Fruit fly (Drosophila melanogaster): ENCODE data around the gene Fum2.

The Fum2 gene

dm6 chrX:6683635-6684499 lies 2.3 kb downstream of the Fum2 start, which contains the start of gene Pink1 (continued):
- TF ChIP-seq onecut (GFP tag; IDR thresholded peaks at IDR 0.05), result peak; percentile 44; the same call in 1 of the 2 replicates
- TF ChIP-seq jing (GFP tag; optimal IDR thresholded peaks at IDR 0.05), result no peak
- no peak for TF ChIP-seq Tbp (GFP tag; optimal IDR thresholded peaks at IDR 0.05)
- peak; percentile 70 for TF ChIP-seq Dref (GFP tag; IDR thresholded peaks at IDR 0.05)
- TF ChIP-seq trem (tag; optimal IDR thresholded peaks at IDR 0.05), result peak; percentile 0
- no peak for TF ChIP-seq CG13775 (GFP tag; optimal IDR thresholded peaks at IDR 0.05)
- TF ChIP-seq chinmo (GFP tag; IDR thresholded peaks at IDR 0.05; ENCODE audit: partially characterized antibody), result peak; percentile 62; the same call in 1 of the 4 replicates
- peak; percentile 60; the same call in 1 of the 3 replicates for TF ChIP-seq CG6791 (GFP tag; IDR thresholded peaks at IDR 0.05; ENCODE audit: partially characterized antibody)
- TF ChIP-seq CG10565 (GFP tag; optimal IDR thresholded peaks at IDR 0.05), result no peak
- TF ChIP-seq NC2α (GFP tag; optimal IDR thresholded peaks at IDR 0.05), result no peak
- TF ChIP-seq so (GFP tag; IDR thresholded peaks at IDR 0.05), result no peak
- TF ChIP-seq tna (GFP tag; IDR thresholded peaks at IDR 0.05; ENCODE audit: partially characterized antibody), result peak; percentile 24; the same call in 1 of the 2 replicates
- no peak for TF ChIP-seq CG17612 (GFP tag; IDR thresholded peaks at IDR 0.05)
- TF ChIP-seq maf-S (GFP tag; optimal IDR thresholded peaks at IDR 0.05), result no peak
- no peak for TF ChIP-seq lmd (GFP tag; IDR thresholded peaks at IDR 0.05)
- TF ChIP-seq sens (GFP tag), result peak; percentile 54
- TF ChIP-seq CG33557 (GFP tag; optimal IDR thresholded peaks at IDR 0.05), result no peak
- TF ChIP-seq mld (GFP tag; IDR thresholded peaks at IDR 0.05; ENCODE audit: partially characterized antibody), result no peak
- no peak for TF ChIP-seq CG2129 (GFP tag; IDR thresholded peaks at IDR 0.05; ENCODE audit: partially characterized antibody)
- TF ChIP-seq pita (GFP tag; optimal IDR thresholded peaks at IDR 0.05), result peak; percentile 42
- TF ChIP-seq tx (GFP tag; optimal IDR thresholded peaks at IDR 0.05), result no peak
- peak; percentile 89 for TF ChIP-seq CG17385 (GFP tag; optimal IDR thresholded peaks at IDR 0.05)
- peak; percentile 46 for TF ChIP-seq Scr (GFP tag; IDR thresholded peaks at IDR 0.05; ENCODE audit: partially characterized antibody)
- peak; percentile 59 for TF ChIP-seq Bgb (GFP tag; IDR thresholded peaks at IDR 0.05; ENCODE audit: partially characterized antibody)
- peak; percentile 65; the same call in 1 of the 2 replicates for TF ChIP-seq rib (GFP tag; IDR thresholded peaks at IDR 0.05)
- peak; percentile 35; the same call in 1 of the 2 replicates for TF ChIP-seq MBD-R2 (GFP tag; IDR thresholded peaks at IDR 0.05)
- no peak for TF ChIP-seq CG6689 (GFP tag; IDR thresholded peaks at IDR 0.05)
- no peak for TF ChIP-seq sqz (GFP tag; optimal IDR thresholded peaks at IDR 0.05)
- TF ChIP-seq Pdp1 (GFP tag; optimal IDR thresholded peaks at IDR 0.05), result peak in 1 of 2 experiments; percentile 40
- peak; percentile 75 for TF ChIP-seq CG4617 (GFP tag; optimal IDR thresholded peaks at IDR 0.05; ENCODE audit: borderline replicate concordance)
- peak; percentile 36 for TF ChIP-seq CG15514 (GFP tag; optimal IDR thresholded peaks at IDR 0.05)
- peak; percentile 57 for TF ChIP-seq knrl (GFP tag; IDR thresholded peaks at IDR 0.05; ENCODE audit: partially characterized antibody)
- TF ChIP-seq CG11085 (GFP tag; IDR thresholded peaks at IDR 0.05), result no peak
- TF ChIP-seq Dip2 (GFP tag; IDR thresholded peaks at IDR 0.05), result no peak
- TF ChIP-seq CG12071 (GFP tag; optimal IDR thresholded peaks at IDR 0.05), result no peak

- TF ChIP-seq usp (GFP tag; optimal IDR thresholded peaks at IDR 0.05) (no peak), CG10565 (GFP tag; optimal IDR thresholded peaks at IDR 0.05) (no peak), tgo (GFP tag; IDR thresholded peaks at IDR 0.05) (no peak), emc (GFP tag; optimal IDR thresholded peaks at IDR 0.05) (no peak), al (GFP tag; IDR thresholded peaks at IDR 0.05) (no peak), hbn (GFP tag; IDR thresholded peaks at IDR 0.05; ENCODE audit: partially characterized antibody) (no peak), bbx (GFP tag; IDR thresholded peaks at IDR 0.05; ENCODE audit: partially characterized antibody) (peak; percentile 74), crp (GFP tag; optimal IDR thresholded peaks at IDR 0.05) (no peak), jigr1 (GFP tag; IDR thresholded peaks at IDR 0.05) (no peak), CG2199 (GFP tag; IDR thresholded peaks at IDR 0.05) (no peak), unc-4 (GFP tag; IDR thresholded peaks at IDR 0.05; ENCODE audit: partially characterized antibody) (0 out of 2 replicates have a peak, but pooled peaks have one; percentile 23), shn (GFP tag; optimal IDR thresholded peaks at IDR 0.05) (no peak), Atf6 (GFP tag; IDR thresholded peaks at IDR 0.05) (no peak), ewg (GFP tag; optimal IDR thresholded peaks at IDR 0.05) (no peak), Dp (GFP tag; optimal IDR thresholded peaks at IDR 0.05) (peak; percentile 71), Sry-δ (GFP tag; optimal IDR thresholded peaks at IDR 0.05) (peak; percentile 29)
These were observed 5.7 kb downstream of the Fum2 start, which contains the start of gene CG44303 for dm6 chrX:6687267-6687666. Gene CG44303, minus strand, starts transcription at chrX:6687420.
